Worm (Caenorhabditis elegans): ENCODE measurements around the gene ced-8.

DNA sequence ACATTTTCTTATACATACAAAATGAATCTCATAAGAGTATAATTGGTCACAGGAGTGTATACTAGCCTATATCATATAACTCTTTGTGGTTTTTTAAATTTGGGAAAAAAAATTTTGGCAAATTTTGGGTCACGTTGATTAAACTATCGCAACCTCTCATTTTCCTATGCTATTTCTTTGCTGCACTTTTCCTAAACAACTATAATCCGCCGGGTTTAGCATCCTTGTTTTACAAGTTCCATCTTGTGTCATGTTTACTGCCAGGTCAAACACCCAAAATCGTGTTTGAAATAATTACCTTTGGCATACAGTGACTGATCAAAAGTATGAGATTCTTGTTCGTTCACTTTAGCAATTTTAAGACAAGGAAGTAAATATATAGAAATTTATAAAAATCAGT, 8.5 kb downstream of the ced-8 start, which contains the start of gene sulp-3:
- TF ChIP-seq ztf-11 (tag; optimal IDR thresholded peaks at IDR 0.05) (no peak), ztf-4 (tag; optimal IDR thresholded peaks at IDR 0.05) (no peak), zag-1 (tag; optimal IDR thresholded peaks at IDR 0.05) (no peak), mdl-1 (tag; optimal IDR thresholded peaks at IDR 0.05) (no peak), ceh-28 (tag; optimal IDR thresholded peaks at IDR 0.05) (no peak), snpc-4 (tag; optimal IDR thresholded peaks at IDR 0.05) (no peak), elt-1 (tag; optimal IDR thresholded peaks at IDR 0.05) (no peak), egl-5 (tag; optimal IDR thresholded peaks at IDR 0.05) (no peak)
